Worm (Caenorhabditis elegans) whole organism, L4/young adult: ENCODE results near the gene Y45G5AM.3.

Source experiments
- dao-5 ChIP-seq: sonication (generic microtip); optimal IDR thresholded peaks from 2 replicates; lab custom pipeline; 2016; ENCODE audit warnings: missing genotype, missing genetic modification characterization, moderate library complexity, missing compliant biosample characterization
- him-1 ChIP-seq: sonication (generic microtip); optimal IDR thresholded peaks from 2 replicates; lab custom pipeline; 2016; ENCODE audit warnings: missing genotype, missing genetic modification reagents, missing genetic modification characterization, missing compliant biosample characterization

DNA sequence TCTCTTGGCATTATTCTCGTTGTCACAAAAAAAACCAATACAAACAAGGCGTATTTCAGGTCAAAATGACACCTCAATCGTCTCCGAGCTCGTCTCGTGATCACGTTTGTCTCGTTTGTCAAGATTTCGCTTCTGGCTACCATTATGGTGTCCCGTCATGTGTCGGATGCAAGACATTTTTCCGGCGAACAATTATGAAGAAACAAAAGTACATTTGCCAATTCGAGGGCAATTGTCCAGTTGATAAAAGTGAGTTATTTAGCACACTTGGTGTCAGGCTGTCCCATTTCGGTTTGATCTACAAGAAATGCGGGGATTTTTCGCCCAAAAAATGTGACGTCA lies 22.8 kb downstream of the Y45G5AM.3 start, which contains the start of gene nhr-114:
- TF ChIP-seq him-1 (tag; lab: Kevin White, UChicago) = no peak
- no peak for TF ChIP-seq dao-5 (tag; lab: Kevin White, UChicago)
